Worm (Caenorhabditis elegans): Measurements from ENCODE around the gene pals-16.
"Not testable (repeated sequence)": the region's sequence is repeated elsewhere in the genome, so short reads cannot be mapped to it uniquely, and the experiment has no call there.

Gene pals-16

ce11 chrIII:1372563-1372962 lies 27.2 kb upstream of the pals-16 start:
- TF ChIP-seq sox-4 (tag; optimal IDR thresholded peaks at IDR 0.05) (no peak), hlh-8 (tag; optimal IDR thresholded peaks at IDR 0.05) (peak; percentile 69)

DNA sequence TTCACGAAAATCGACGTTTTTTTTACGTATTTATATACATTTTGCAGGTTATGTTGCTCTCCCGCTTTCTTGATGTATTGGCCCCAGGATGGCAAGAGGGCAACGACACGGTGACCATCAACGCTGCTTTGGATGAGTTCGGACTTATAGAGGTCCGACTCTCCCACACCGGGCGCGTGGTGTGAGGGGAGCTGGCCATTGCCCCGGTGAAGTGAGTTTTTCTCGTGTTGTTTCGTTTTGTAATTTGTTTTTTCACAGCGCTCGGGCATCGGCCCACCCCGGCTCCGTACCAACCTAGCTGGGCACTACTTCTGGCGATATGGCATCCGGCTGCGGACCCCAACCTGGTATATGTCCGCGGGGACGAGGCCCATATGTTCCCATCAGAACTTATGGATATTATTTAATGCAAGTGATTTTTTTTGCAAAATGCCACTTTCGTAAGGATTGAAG lies 25.4 kb upstream of the pals-16 start, which contains the start of gene Y82E9BR.20:
TSS of gene Y82E9BR.20 (plus strand) at position 51 of the 453 bp plus-strand sequence.
- TF ChIP-seq pag-3 (tag; optimal IDR thresholded peaks at IDR 0.05; ENCODE audit: borderline replicate concordance) (no peak), ceh-18 (tag; optimal IDR thresholded peaks at IDR 0.05) (no peak), hlh-30 (tag; optimal IDR thresholded peaks at IDR 0.05; ENCODE audit: insufficient read depth) (no peak)

ce11 chrIII:1375491-1375890 lies 24.3 kb upstream of the pals-16 start, which contains the start of gene Y82E9BR.10:
Gene Y82E9BR.10, minus strand, starts transcription at chrIII:1375591.
- TF ChIP-seq fkh-10 (GFP tag; optimal IDR thresholded peaks at IDR 0.05); K09A11.1 (tag; optimal IDR thresholded peaks at IDR 0.05; ENCODE audit: insufficient read depth); mec-3 (tag; optimal IDR thresholded peaks at IDR 0.05; ENCODE audit: borderline replicate concordance): not testable (repeated sequence)

- not testable (repeated sequence) for TF ChIP-seq unc-55 (GFP tag; optimal IDR thresholded peaks at IDR 0.05); gmeb-2 (tag; optimal IDR thresholded peaks at IDR 0.05); sox-4 (tag; optimal IDR thresholded peaks at IDR 0.05)
Measured at ce11 chrIII:1377903-1378302, 21.9 kb upstream of the pals-16 start, which contains the start of gene pals-40. Gene pals-40, minus strand, starts transcription at chrIII:1378003.

DNA sequence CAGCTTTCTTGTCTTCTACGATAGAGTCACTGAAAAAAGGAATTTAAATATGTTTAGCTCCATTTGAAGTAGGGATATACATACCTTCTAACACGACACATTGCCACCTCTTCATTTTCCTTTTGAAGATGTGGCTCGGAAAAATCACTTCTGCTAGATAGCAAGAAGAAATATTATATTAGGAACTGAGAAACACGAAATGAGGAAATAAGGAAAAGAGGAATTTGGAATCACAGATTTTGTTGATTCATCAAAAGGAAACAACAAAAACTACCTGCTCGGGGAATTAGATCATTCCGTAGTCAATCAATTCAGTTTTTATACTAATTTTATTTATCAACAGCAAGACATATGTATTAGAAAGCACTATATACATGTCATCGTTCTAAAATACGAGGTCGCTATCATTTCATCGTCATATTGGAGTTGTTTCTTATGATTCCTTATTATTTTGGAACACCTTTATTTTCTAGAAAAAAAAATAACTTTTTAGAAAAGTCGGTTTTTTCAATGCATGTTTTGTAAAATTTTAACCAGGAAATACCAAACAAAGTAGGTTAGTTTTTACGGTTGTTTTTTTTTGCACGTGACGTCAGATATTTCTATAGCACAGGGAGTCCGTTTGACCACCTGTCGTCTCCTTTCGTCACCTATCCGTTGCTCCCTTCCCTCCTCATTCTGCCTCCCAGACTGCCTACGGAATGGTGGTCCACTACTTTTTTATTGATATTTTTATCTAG lies 19.1 kb upstream of the pals-16 start, which contains the start of the genes pals-21 and Y82E9BR.6:
TSS of gene pals-21 (minus strand) at position 101 of the 740 bp plus-strand sequence.
TSS of gene Y82E9BR.6 (plus strand) at position 690 of the 740 bp plus-strand sequence.
- TF ChIP-seq ceh-19 (GFP tag; optimal IDR thresholded peaks at IDR 0.05) (no peak), hlh-30 (tag; optimal IDR thresholded peaks at IDR 0.05; ENCODE audit: insufficient read depth) (peak; percentile 0), ceh-14 (tag; optimal IDR thresholded peaks at IDR 0.05) (no peak), hlh-6 (tag; optimal IDR thresholded peaks at IDR 0.05) (no peak), hlh-8 (tag; optimal IDR thresholded peaks at IDR 0.05) (no peak), nhr-232 (tag; optimal IDR thresholded peaks at IDR 0.05) (no peak), pag-3 (tag; optimal IDR thresholded peaks at IDR 0.05; ENCODE audit: borderline replicate concordance) (no peak), eyg-1 (tag; optimal IDR thresholded peaks at IDR 0.05) (no peak)

DNA sequence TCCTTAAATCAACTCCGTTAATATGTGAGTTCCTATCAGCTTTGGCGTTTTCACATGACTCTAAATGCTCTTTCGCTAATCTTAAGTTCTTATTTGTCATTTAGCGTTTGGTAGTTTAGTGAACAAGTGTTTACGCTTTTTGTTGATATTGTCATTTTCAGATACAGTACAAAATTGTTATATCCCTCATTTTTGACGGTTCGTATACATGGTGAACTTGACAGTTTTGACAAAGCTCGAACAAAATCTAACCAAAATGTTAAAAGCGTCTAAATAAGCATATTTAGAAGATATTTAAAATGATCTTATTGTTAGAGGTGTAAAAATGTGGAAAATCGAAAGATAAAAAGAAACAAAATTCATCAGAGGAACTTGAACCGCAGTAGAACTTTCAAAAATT lies 16.3 kb upstream of the pals-16 start:
- TF ChIP-seq dve-1 (tag; optimal IDR thresholded peaks at IDR 0.05), result no peak
- no peak for TF ChIP-seq eyg-1 (tag; optimal IDR thresholded peaks at IDR 0.05)
- TF ChIP-seq che-1 (tag; optimal IDR thresholded peaks at IDR 0.05), result no peak
- TF ChIP-seq lin-11 (tag; optimal IDR thresholded peaks at IDR 0.05), result no peak
- no peak for TF ChIP-seq hlh-8 (tag; optimal IDR thresholded peaks at IDR 0.05)
- TF ChIP-seq ceh-31 (tag; optimal IDR thresholded peaks at IDR 0.05), result no peak
- no peak for TF ChIP-seq tbx-7 (tag; optimal IDR thresholded peaks at IDR 0.05)
- no peak for TF ChIP-seq ceh-18 (tag; optimal IDR thresholded peaks at IDR 0.05)
- no peak for TF ChIP-seq pha-2 (tag; optimal IDR thresholded peaks at IDR 0.05)
- no peak for TF ChIP-seq ahr-1 (tag; optimal IDR thresholded peaks at IDR 0.05)
- TF ChIP-seq ceh-30 (tag; optimal IDR thresholded peaks at IDR 0.05), result no peak
- TF ChIP-seq unc-3 (GFP tag; conservative IDR thresholded peaks at IDR 0.05), result no peak
- no peak for TF ChIP-seq unc-3 (tag; optimal IDR thresholded peaks at IDR 0.05)
- TF ChIP-seq ceh-24 (tag; optimal IDR thresholded peaks at IDR 0.05), result no peak

DNA sequence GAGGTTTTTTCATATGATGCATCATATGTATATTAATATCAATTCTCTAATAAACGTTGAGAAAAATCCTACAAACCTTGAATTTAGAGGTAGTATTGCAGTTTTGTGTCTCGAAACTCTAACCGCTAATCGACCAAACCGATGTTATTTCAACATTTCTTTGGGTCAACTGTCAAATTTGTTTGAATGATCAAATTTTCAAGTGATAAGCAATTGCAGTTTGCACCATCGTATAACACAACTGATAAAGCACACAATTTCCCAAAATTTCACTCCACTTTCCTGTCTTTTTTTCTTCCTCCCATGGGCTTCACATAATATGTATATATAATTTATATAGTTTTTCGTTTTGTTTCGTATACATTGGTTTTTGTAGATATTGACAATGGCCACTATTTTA lies 15.7 kb upstream of the pals-16 start, which contains the start of the genes fbxa-138 and Y82E9BR.5:
TSS of gene fbxa-138 (minus strand) at position 161 of the 400 bp plus-strand sequence.
TSS of gene Y82E9BR.5 (plus strand) at position 279 of the 400 bp plus-strand sequence.
- TF ChIP-seq dve-1 (tag; optimal IDR thresholded peaks at IDR 0.05) (no peak), F13H6.1 (tag; optimal IDR thresholded peaks at IDR 0.05) (no peak), ceh-34 (tag; optimal IDR thresholded peaks at IDR 0.05) (no peak), hlh-6 (tag; optimal IDR thresholded peaks at IDR 0.05) (no peak), C38D4.7 (GFP tag; optimal IDR thresholded peaks at IDR 0.05) (no peak), ets-4 (tag; optimal IDR thresholded peaks at IDR 0.05) (no peak), ceh-45 (GFP tag; IDR thresholded peaks at IDR 0.05) (no peak), lin-11 (tag; optimal IDR thresholded peaks at IDR 0.05) (no peak), npax-4 (tag; optimal IDR thresholded peaks at IDR 0.05) (no peak), mec-3 (tag; optimal IDR thresholded peaks at IDR 0.05; ENCODE audit: borderline replicate concordance) (no peak), ztf-16 (tag; optimal IDR thresholded peaks at IDR 0.05) (no peak), syd-9 (tag; optimal IDR thresholded peaks at IDR 0.05) (no peak), hlh-30 (tag; optimal IDR thresholded peaks at IDR 0.05; ENCODE audit: insufficient read depth) (no peak), hlh-15 (tag; optimal IDR thresholded peaks at IDR 0.05) (no peak), elt-2 (tag; optimal IDR thresholded peaks at IDR 0.05) (no peak), fax-1 (tag; optimal IDR thresholded peaks at IDR 0.05) (no peak)
